Fruit fly (Drosophila melanogaster) whole organism, embryonic: ENCODE data around the gene CG4025.

Experiments used
- CG10565 ChIP-seq: fragments of 200-800 bp; sonication (Bioruptor generic); optimal IDR thresholded peaks from 3 replicates; lab custom pipeline; 2016; ENCODE audit warnings: missing biosample characterization, mild to moderate bottlenecking, missing genetic modification characterization
- CG10959 ChIP-seq: fragments of 200-800 bp; sonication (Bioruptor generic); IDR thresholded peaks from 2 replicates; pipeline ENCODE4 v1.3.6; 2022; ENCODE audit warnings: missing biosample characterization, missing genetic modification characterization
- CG11247 ChIP-seq: fragments of 200-800 bp; sonication (Bioruptor generic); IDR thresholded peaks from 2 replicates; pipeline ENCODE4 v1.3.6; 2022; ENCODE audit warnings: missing biosample characterization, missing genetic modification characterization
- CG12769 ChIP-seq: fragments of 200-800 bp; sonication (Bioruptor generic); optimal IDR thresholded peaks from 2 replicates; lab custom pipeline; 2019; ENCODE audit warnings: missing biosample characterization, mild to moderate bottlenecking, missing genetic modification characterization, moderate library complexity
- CG13424 ChIP-seq: fragments of 200-800 bp; sonication (Bioruptor generic); optimal IDR thresholded peaks from 2 replicates; lab custom pipeline; 2019; ENCODE audit warnings: missing biosample characterization, mild to moderate bottlenecking, missing genetic modification characterization, moderate library complexity
- CG14050 ChIP-seq: fragments of 200-800 bp; sonication (Bioruptor generic); IDR thresholded peaks from 3 replicates; pipeline ENCODE4 v1.3.6; 2022; ENCODE audit warnings: missing biosample characterization, missing genetic modification characterization
- CG15696 ChIP-seq: fragments of 200-800 bp; sonication (Bioruptor generic); optimal IDR thresholded peaks from 2 replicates; lab custom pipeline; 2019; ENCODE audit warnings: missing biosample characterization, mild to moderate bottlenecking, missing genetic modification characterization, moderate library complexity
- CG16779 ChIP-seq: fragments of 200-800 bp; sonication (Bioruptor generic); IDR thresholded peaks from 2 replicates; pipeline ENCODE4 v1.3.6; 2022; ENCODE audit warnings: missing biosample characterization, missing genetic modification characterization
- CG17328 ChIP-seq: fragments of 200-800 bp; sonication (Bioruptor generic); IDR thresholded peaks from 2 replicates; pipeline ENCODE4 v1.3.6; 2022; ENCODE audit warnings: missing biosample characterization, missing genetic modification characterization
- CG2712 ChIP-seq: fragments of 200-800 bp; optimal IDR thresholded peaks from 3 replicates; lab custom pipeline; 2019; ENCODE audit warnings: missing biosample characterization, mild to moderate bottlenecking, missing genetic modification characterization, moderate library complexity
- CG2875 ChIP-seq: fragments of 200-800 bp; sonication (Bioruptor generic); optimal IDR thresholded peaks from 2 replicates; lab custom pipeline; 2017; ENCODE audit warnings: missing biosample characterization, mild to moderate bottlenecking, missing genetic modification characterization, missing genetic modification reagents
- CG31224 ChIP-seq: fragments of 200-800 bp; sonication (Bioruptor generic); IDR thresholded peaks from 2 replicates; pipeline ENCODE4 v1.3.6; 2022; ENCODE audit warnings: missing biosample characterization, missing genetic modification characterization
- CG3163 ChIP-seq: fragments of 200-800 bp; sonication (Bioruptor generic); optimal IDR thresholded peaks from 3 replicates; lab custom pipeline; 2016; ENCODE audit warnings: missing biosample characterization, missing genetic modification characterization
- CG3407 ChIP-seq: fragments of 200-800 bp; sonication (Bioruptor generic); optimal IDR thresholded peaks from 2 replicates; lab custom pipeline; 2018; ENCODE audit warnings: missing biosample characterization, mild to moderate bottlenecking, missing genetic modification characterization
- CG34376 ChIP-seq: fragments of 200-800 bp; sonication (Bioruptor generic); optimal IDR thresholded peaks from 2 replicates; lab custom pipeline; 2018; ENCODE audit warnings: missing biosample characterization, mild to moderate bottlenecking, missing genetic modification characterization
- CG4854 ChIP-seq: fragments of 200-800 bp; sonication (Bioruptor generic); optimal IDR thresholded peaks from 2 replicates; lab custom pipeline; 2016; ENCODE audit warnings: missing biosample characterization, missing genetic modification characterization, inconsistent platforms
- D ChIP-seq, 2 experiments: fragments of 200-800 bp in 1 of 2; fragments of >200 bp in 1 of 2; sonication (Bioruptor generic) in 1 of 2; optimal IDR thresholded peaks; 2 replicates in 1 of 2; 3 replicates in 1 of 2; lab custom pipeline; 2017; ENCODE audit warnings: mild to moderate bottlenecking in 1 of 2, missing biosample characterization in 1 of 2, missing genetic modification characterization in 1 of 2, missing genetic modification reagents in 1 of 2
- Dref ChIP-seq: fragments of 200-800 bp; sonication (Bioruptor generic); IDR thresholded peaks from 2 replicates; pipeline ENCODE4 v1.3.6; 2022; ENCODE audit warnings: missing biosample characterization, missing genetic modification characterization
- Elba2 ChIP-seq: fragments of 200-800 bp; sonication (Bioruptor generic); optimal IDR thresholded peaks from 3 replicates; lab custom pipeline; 2016; ENCODE audit warnings: missing biosample characterization, missing genetic modification characterization
- Fer2 ChIP-seq: fragments of 200-800 bp; sonication (Bioruptor generic); optimal IDR thresholded peaks from 2 replicates; lab custom pipeline; 2018; ENCODE audit warnings: missing biosample characterization, mild to moderate bottlenecking, missing genetic modification characterization, moderate library complexity
- NfI ChIP-seq: fragments of 200-800 bp; sonication (Bioruptor generic); optimal IDR thresholded peaks from 3 replicates; lab custom pipeline; 2018; ENCODE audit warnings: missing biosample characterization, mild to moderate bottlenecking, missing genetic modification characterization, moderate library complexity
- Oli ChIP-seq: fragments of 200-800 bp; sonication (Bioruptor generic); optimal IDR thresholded peaks from 2 replicates; lab custom pipeline; 2018; ENCODE audit warnings: missing biosample characterization, mild to moderate bottlenecking, missing genetic modification characterization, moderate library complexity
- Opbp ChIP-seq: fragments of 200-800 bp; sonication (Bioruptor generic); IDR thresholded peaks from 3 replicates; pipeline ENCODE4 v1.3.6; 2022; ENCODE audit warnings: missing biosample characterization, missing genetic modification characterization; ENCODE audit not compliant: partially characterized antibody
- Optix ChIP-seq: fragments of 200-800 bp; sonication (Bioruptor generic); IDR thresholded peaks from 3 replicates; pipeline ENCODE4 v1.3.6; 2022; ENCODE audit warnings: missing biosample characterization, missing genetic modification characterization
- Taf1 ChIP-seq: fragments of 200-800 bp; sonication (Bioruptor generic); IDR thresholded peaks from 2 replicates; pipeline ENCODE4 v1.3.6; 2022; ENCODE audit warnings: missing biosample characterization, missing genetic modification characterization
- Tbp ChIP-seq: fragments of >200 bp; optimal IDR thresholded peaks from 2 replicates; lab custom pipeline; 2018; ENCODE audit warnings: missing biosample characterization, missing genetic modification characterization
- abd-A ChIP-seq: fragments of 200-800 bp; sonication (Bioruptor generic); optimal IDR thresholded peaks from 3 replicates; lab custom pipeline; 2019; ENCODE audit warnings: missing biosample characterization, mild to moderate bottlenecking, missing genetic modification characterization, moderate library complexity
- bab2 ChIP-seq: fragments of 200-800 bp; sonication (Bioruptor generic); optimal IDR thresholded peaks from 2 replicates; lab custom pipeline; 2016; ENCODE audit warnings: missing biosample characterization, missing genetic modification characterization
- cg ChIP-seq: fragments of 200-800 bp; sonication (Bioruptor generic); optimal IDR thresholded peaks from 3 replicates; lab custom pipeline; 2019; ENCODE audit warnings: missing biosample characterization, mild to moderate bottlenecking, missing genetic modification characterization, moderate library complexity
- chinmo ChIP-seq: fragments of 200-800 bp; sonication (Bioruptor generic); IDR thresholded peaks from 4 replicates; pipeline ENCODE4 v1.3.6; 2022; ENCODE audit warnings: missing biosample characterization, missing genetic modification characterization; ENCODE audit not compliant: partially characterized antibody
- ci ChIP-seq: fragments of 200-800 bp; sonication (Bioruptor generic); IDR thresholded peaks from 3 replicates; pipeline ENCODE4 v1.3.6; 2022; ENCODE audit warnings: missing biosample characterization, missing genetic modification characterization
- danr ChIP-seq: fragments of 200-800 bp; sonication (Bioruptor generic); IDR thresholded peaks from 2 replicates; pipeline ENCODE4 v1.3.6; 2022; ENCODE audit warnings: missing biosample characterization, missing genetic modification characterization
- dmrt99B ChIP-seq: fragments of 200-800 bp; sonication (Bioruptor generic); optimal IDR thresholded peaks from 2 replicates; lab custom pipeline; 2018; ENCODE audit warnings: missing biosample characterization, mild to moderate bottlenecking, missing genetic modification characterization, moderate library complexity
- esg ChIP-seq: fragments of 200-800 bp; sonication (Bioruptor generic); conservative IDR thresholded peaks from 2 replicates; pipeline ENCODE4 v1.3.6; 2022; ENCODE audit warnings: missing biosample characterization, missing genetic modification characterization
- gem ChIP-seq: fragments of 200-800 bp; sonication (Bioruptor generic); optimal IDR thresholded peaks from 2 replicates; lab custom pipeline; 2019; ENCODE audit warnings: missing biosample characterization, mild to moderate bottlenecking, missing genetic modification characterization, moderate library complexity
- ham ChIP-seq: fragments of 200-800 bp; sonication (Bioruptor generic); IDR thresholded peaks from 2 replicates; pipeline ENCODE4 v1.3.6; 2022; ENCODE audit warnings: missing biosample characterization, missing genetic modification characterization
- jigr1 ChIP-seq: fragments of 200-800 bp; sonication (Bioruptor generic); IDR thresholded peaks from 3 replicates; pipeline ENCODE4 v1.3.6; 2022; ENCODE audit warnings: missing biosample characterization, missing genetic modification characterization
- lab ChIP-seq: fragments of 200-800 bp; sonication (Bioruptor generic); optimal IDR thresholded peaks from 3 replicates; lab custom pipeline; 2017; ENCODE audit warnings: missing biosample characterization, missing genetic modification characterization, mild to moderate bottlenecking, moderate library complexity, missing genetic modification reagents
- mirr ChIP-seq: fragments of 200-800 bp; sonication (Bioruptor generic); optimal IDR thresholded peaks from 3 replicates; lab custom pipeline; 2018; ENCODE audit warnings: missing biosample characterization, mild to moderate bottlenecking, missing genetic modification characterization
- mld ChIP-seq: fragments of 200-800 bp; sonication (Bioruptor generic); IDR thresholded peaks from 3 replicates; pipeline ENCODE4 v1.3.6; 2022; ENCODE audit warnings: missing biosample characterization, missing genetic modification characterization; ENCODE audit not compliant: partially characterized antibody
- pita ChIP-seq: fragments of 200-800 bp; sonication (Bioruptor generic); optimal IDR thresholded peaks from 2 replicates; lab custom pipeline; 2017; ENCODE audit warnings: missing biosample characterization, mild to moderate bottlenecking, missing genetic modification characterization
- ro ChIP-seq: fragments of 200-800 bp; sonication (Bioruptor generic); IDR thresholded peaks from 2 replicates; pipeline ENCODE4 v1.3.6; 2022; ENCODE audit warnings: missing biosample characterization, missing genetic modification characterization
- salm ChIP-seq: fragments of 200-800 bp; sonication (Bioruptor generic); optimal IDR thresholded peaks from 2 replicates; lab custom pipeline; 2018; ENCODE audit warnings: missing biosample characterization, mild to moderate bottlenecking, missing genetic modification characterization
- sna ChIP-seq: fragments of 200-800 bp; sonication (Bioruptor generic); IDR thresholded peaks from 2 replicates; pipeline ENCODE4 v1.3.6; 2022; ENCODE audit warnings: missing biosample characterization, missing genetic modification characterization; ENCODE audit not compliant: partially characterized antibody
- tgo ChIP-seq: fragments of 200-800 bp; sonication (Bioruptor generic); IDR thresholded peaks from 3 replicates; pipeline ENCODE4 v1.3.6; 2022; ENCODE audit warnings: missing biosample characterization, missing genetic modification characterization
- tio ChIP-seq: fragments of 200-800 bp; sonication (Bioruptor generic); optimal IDR thresholded peaks from 2 replicates; lab custom pipeline; 2017; ENCODE audit warnings: missing biosample characterization, missing genetic modification characterization, inconsistent platforms
- trem ChIP-seq: fragments of 200-800 bp; optimal IDR thresholded peaks from 3 replicates; lab custom pipeline; 2019; ENCODE audit warnings: missing biosample characterization, mild to moderate bottlenecking, missing genetic modification characterization, moderate library complexity
- yki ChIP-seq: fragments of >200 bp; optimal IDR thresholded peaks from 3 replicates; lab custom pipeline; 2018
- zen2 ChIP-seq: fragments of 200-800 bp; sonication (Bioruptor generic); IDR thresholded peaks from 3 replicates; pipeline ENCODE4 v1.3.6; 2022; ENCODE audit warnings: missing biosample characterization, missing genetic modification characterization; ENCODE audit not compliant: partially characterized antibody

CG4025 gene

dm6 chrX:2069787-2070707, 6.7 kb upstream of the CG4025 start (continued):
- TF ChIP-seq ham (GFP tag; lab: Robert Waterston, UW) (no peak), Taf1 (GFP tag; lab: Robert Waterston, UW) (no peak), jigr1 (GFP tag; lab: Robert Waterston, UW) (no peak), Optix (GFP tag; lab: Robert Waterston, UW) (no peak), esg (GFP tag; lab: Robert Waterston, UW) (no peak), mirr (GFP tag; lab: Kevin White, UChicago) (peak; percentile 43), CG12769 (tag; lab: Kevin White, UChicago) (no peak), pita (GFP tag; lab: Kevin White, UChicago) (no peak), Elba2 (no peak), Dref (no peak), mld (GFP tag; lab: Robert Waterston, UW) (no peak), CG31224 (no peak), CG2712 (no peak), salm (tag; lab: Kevin White, UChicago) (no peak), zen2 (no peak), CG4854 (GFP tag; lab: Kevin White, UChicago) (no peak), CG17328 (no peak), ci (GFP tag; lab: Robert Waterston, UW) (no peak), CG10959 (no peak), CG34376 (GFP tag; lab: Kevin White, UChicago) (peak; percentile 37), abd-A (tag; lab: Kevin White, UChicago) (no peak), yki (no peak), CG3407 (GFP tag; lab: Kevin White, UChicago) (no peak), CG2875 (no peak), tio (no peak), Oli (no peak), CG16779 (GFP tag; lab: Robert Waterston, UW) (no peak), CG11247 (GFP tag; lab: Robert Waterston, UW) (no peak), Fer2 (tag; lab: Kevin White, UChicago) (no peak), Tbp (no peak), bab2 (GFP tag; lab: Kevin White, UChicago) (no peak), D (optimal IDR thresholded peaks at IDR 0.05; lab: Kevin White, UChicago) (no peak), D (GFP tag; optimal IDR thresholded peaks at IDR 0.05; lab: Kevin White, UChicago) (no peak), CG13424 (no peak), CG10565 (no peak), tgo (no peak), Opbp (GFP tag; lab: Robert Waterston, UW) (no peak), CG15696 (tag; lab: Kevin White, UChicago) (no peak), NfI (GFP tag; lab: Kevin White, UChicago) (no peak), sna (GFP tag; lab: Robert Waterston, UW) (no peak), CG14050 (GFP tag; lab: Robert Waterston, UW) (no peak), dmrt99B (tag; lab: Kevin White, UChicago) (no peak), lab (peak; percentile 40), ro (GFP tag; lab: Robert Waterston, UW) (no peak), chinmo (GFP tag; lab: Robert Waterston, UW) (peak; percentile 80; the same call in 1 of the 4 replicates), cg (GFP tag; lab: Kevin White, UChicago) (peak; percentile 11), trem (tag; lab: Kevin White, UChicago) (no peak), CG3163 (GFP tag; lab: Kevin White, UChicago) (peak; percentile 78), danr (GFP tag; lab: Robert Waterston, UW) (no peak), gem (tag; lab: Kevin White, UChicago) (no peak)
